Worm (Caenorhabditis elegans): ENCODE measurements around the gene K02F3.9.

The K02F3.9 gene

DNA sequence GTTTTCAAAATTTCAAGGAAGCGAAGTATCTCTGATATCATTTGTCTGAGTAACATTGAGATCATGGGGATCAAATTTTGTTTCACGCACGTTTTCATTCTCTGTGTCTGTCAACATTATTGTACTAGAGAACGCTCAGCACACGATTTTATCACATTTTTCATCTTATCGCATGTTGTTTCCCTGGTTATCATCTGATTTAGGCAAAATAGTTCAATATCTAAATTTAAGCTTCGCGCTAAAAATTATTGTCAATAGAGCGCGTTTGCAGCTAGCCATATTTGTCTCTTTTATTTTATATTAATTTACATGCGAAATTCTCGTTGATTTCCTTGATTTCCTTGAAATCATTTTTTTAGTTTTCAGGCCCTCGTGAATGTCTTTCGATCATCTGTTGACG lies 4.3 kb upstream of the K02F3.9 start, which contains the start of gene K02F3.2:
Gene K02F3.2, plus strand, starts transcription at position 357 of the 400 bp plus-strand sequence.
- TF ChIP-seq ztf-29 (GFP tag; IDR thresholded peaks at IDR 0.05): no peak
- TF ChIP-seq flt-1 (GFP tag; IDR thresholded peaks at IDR 0.05): no peak
- no peak for TF ChIP-seq klf-2 (GFP tag; conservative IDR thresholded peaks at IDR 0.05)
- no peak for TF ChIP-seq T22C8.4 (GFP tag; IDR thresholded peaks at IDR 0.05)
- no peak for TF ChIP-seq tab-1 (GFP tag; IDR thresholded peaks at IDR 0.05)
- TF ChIP-seq cog-1 (tag; optimal IDR thresholded peaks at IDR 0.05): no peak
- TF ChIP-seq med-1 (GFP tag; optimal IDR thresholded peaks at IDR 0.05; ENCODE audit: insufficient read depth): no peak
- no peak for TF ChIP-seq ref-1 (GFP tag; conservative IDR thresholded peaks at IDR 0.05)
- TF ChIP-seq ztf-23 (GFP tag; IDR thresholded peaks at IDR 0.05): no peak

DNA sequence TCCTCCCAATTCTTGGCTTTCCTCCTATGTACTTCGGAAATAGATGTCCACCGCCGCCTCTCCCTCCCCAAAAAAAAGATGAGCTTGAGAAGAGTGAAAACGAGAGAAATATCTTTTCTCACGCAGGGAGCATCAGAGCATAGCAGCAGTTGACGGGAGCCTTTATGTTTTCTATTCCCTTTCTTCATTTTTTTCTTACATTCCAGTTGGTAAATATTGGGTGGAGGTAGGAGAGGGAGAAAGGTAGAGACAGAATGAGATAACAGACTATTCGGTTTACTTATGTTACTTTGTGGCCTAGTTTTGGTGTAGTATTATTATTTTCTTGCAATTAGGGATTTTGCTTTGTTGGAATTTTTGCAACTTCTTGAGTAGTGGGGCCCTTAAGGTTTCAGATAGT lies 3.4 kb upstream of the K02F3.9 start:
- no peak for TF ChIP-seq ztf-29 (GFP tag; IDR thresholded peaks at IDR 0.05)
- no peak for TF ChIP-seq tab-1 (GFP tag; IDR thresholded peaks at IDR 0.05)
- TF ChIP-seq flt-1 (GFP tag; IDR thresholded peaks at IDR 0.05): no peak
- no peak for TF ChIP-seq T22C8.4 (GFP tag; IDR thresholded peaks at IDR 0.05)
- no peak for TF ChIP-seq ztf-23 (GFP tag; IDR thresholded peaks at IDR 0.05)
- no peak for TF ChIP-seq cog-1 (tag; optimal IDR thresholded peaks at IDR 0.05)
- no peak for TF ChIP-seq klf-2 (GFP tag; conservative IDR thresholded peaks at IDR 0.05)
- no peak for TF ChIP-seq med-1 (GFP tag; optimal IDR thresholded peaks at IDR 0.05; ENCODE audit: insufficient read depth)

DNA sequence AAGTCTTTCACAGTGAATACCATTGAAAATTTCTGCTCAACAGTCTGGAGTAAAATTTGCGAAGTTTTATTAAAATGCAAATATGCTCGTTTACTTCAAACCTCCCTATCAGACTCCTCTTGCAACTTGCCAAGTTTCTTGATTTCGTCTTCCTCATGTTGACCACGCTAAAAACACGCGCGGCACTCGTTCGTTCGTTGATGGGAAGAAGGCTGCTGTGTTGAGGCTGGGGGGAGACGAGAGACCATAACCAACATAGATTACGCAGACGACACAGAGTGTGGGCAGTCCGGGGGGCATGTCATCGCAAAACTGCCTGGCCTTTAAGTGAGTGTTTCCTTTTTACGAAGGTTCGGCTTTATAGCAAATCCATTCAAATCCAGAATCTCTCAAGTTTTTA lies 2.8 kb upstream of the K02F3.9 start:
- TF ChIP-seq med-1 (GFP tag; optimal IDR thresholded peaks at IDR 0.05; ENCODE audit: insufficient read depth): no peak
- no peak for TF ChIP-seq klf-2 (GFP tag; conservative IDR thresholded peaks at IDR 0.05)
- no peak for TF ChIP-seq tab-1 (GFP tag; IDR thresholded peaks at IDR 0.05)
- TF ChIP-seq ztf-29 (GFP tag; IDR thresholded peaks at IDR 0.05): no peak
- TF ChIP-seq ref-1 (GFP tag; conservative IDR thresholded peaks at IDR 0.05): no peak

DNA sequence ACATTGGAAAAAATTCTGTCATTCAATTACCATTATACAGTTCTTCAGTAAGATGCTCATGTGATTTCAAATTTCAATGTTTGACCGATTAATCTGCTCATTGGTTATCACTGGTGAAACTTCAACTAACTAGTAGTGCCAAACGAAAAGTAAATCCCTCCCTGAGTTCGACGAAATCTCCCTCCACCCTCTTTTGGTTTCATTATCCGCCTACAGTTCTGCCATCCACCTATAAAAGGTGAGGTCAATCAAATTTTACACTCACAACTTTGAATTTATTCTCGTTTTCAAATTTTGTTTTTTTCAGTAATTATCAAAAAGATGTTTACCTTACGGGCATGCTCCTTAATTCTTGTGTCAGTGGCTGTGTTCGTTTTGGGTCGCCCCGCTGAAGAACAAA lies 1.5 kb upstream of the K02F3.9 start, which contains the start of gene far-8:
Gene far-8, plus strand, starts transcription at position 301 of the 400 bp plus-strand sequence.
- TF ChIP-seq T22C8.4 (GFP tag; IDR thresholded peaks at IDR 0.05): no peak
- TF ChIP-seq ztf-23 (GFP tag; IDR thresholded peaks at IDR 0.05): no peak
- no peak for TF ChIP-seq tab-1 (GFP tag; IDR thresholded peaks at IDR 0.05)
- TF ChIP-seq klf-2 (GFP tag; conservative IDR thresholded peaks at IDR 0.05): no peak

DNA sequence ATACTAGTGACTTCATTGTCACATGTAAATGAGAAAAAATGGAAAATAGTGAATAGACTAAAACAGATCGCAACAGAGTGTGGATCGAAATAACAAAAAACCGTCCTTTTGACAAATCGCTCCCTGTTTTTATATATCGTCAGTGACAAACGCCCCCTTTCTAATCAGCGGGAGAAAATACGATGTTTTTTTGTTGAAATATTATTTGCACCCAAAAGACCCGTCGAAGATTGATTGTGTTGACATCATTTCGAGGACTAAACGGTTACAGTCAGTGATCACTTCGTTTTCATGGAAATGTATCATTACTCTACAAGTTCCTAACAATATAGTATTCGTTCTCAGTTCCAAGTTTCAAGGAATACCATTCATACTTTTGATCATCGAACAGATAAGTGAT lies 1.7 kb downstream of the K02F3.9 start, which contains the start of gene dos-3:
Gene dos-3, minus strand, starts transcription at position 101 of the 400 bp plus-strand sequence.
- TF ChIP-seq klf-2 (GFP tag; conservative IDR thresholded peaks at IDR 0.05): no peak
- no peak for TF ChIP-seq ztf-23 (GFP tag; IDR thresholded peaks at IDR 0.05)
- no peak for TF ChIP-seq med-1 (GFP tag; optimal IDR thresholded peaks at IDR 0.05; ENCODE audit: insufficient read depth)
- TF ChIP-seq tab-1 (GFP tag; IDR thresholded peaks at IDR 0.05): no peak
- no peak for TF ChIP-seq ztf-29 (GFP tag; IDR thresholded peaks at IDR 0.05)
- no peak for TF ChIP-seq flt-1 (GFP tag; IDR thresholded peaks at IDR 0.05)
- no peak for TF ChIP-seq ref-1 (GFP tag; conservative IDR thresholded peaks at IDR 0.05)
- TF ChIP-seq cog-1 (tag; optimal IDR thresholded peaks at IDR 0.05): no peak
- no peak for TF ChIP-seq T22C8.4 (GFP tag; IDR thresholded peaks at IDR 0.05)

DNA sequence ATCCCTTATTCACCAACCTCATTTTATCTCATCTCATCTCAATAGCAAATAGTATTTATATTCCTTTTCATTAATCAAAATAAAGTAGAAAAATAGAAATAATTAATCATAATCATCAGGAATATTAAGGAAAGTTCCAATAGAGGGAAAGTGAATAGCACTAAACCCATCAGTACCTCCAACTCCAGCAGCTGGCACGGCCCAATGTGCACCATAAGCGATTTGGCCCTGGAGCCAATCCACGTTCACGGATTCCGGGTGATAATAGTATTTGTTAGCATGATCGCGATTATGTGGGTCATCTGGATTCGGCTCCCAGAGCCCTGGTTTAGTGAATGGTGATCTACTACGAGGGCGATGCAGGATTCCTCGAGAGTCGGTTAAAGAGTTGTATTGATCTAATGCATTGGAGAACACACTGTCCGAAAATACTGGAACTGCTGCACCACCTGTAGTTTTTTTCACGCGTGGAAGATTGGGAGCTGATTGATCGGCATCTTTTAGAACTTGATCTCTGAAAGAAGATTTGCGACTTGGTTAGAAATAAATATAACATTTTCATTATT lies 5.4 kb downstream of the K02F3.9 start:
- TF ChIP-seq T22C8.4 (GFP tag; IDR thresholded peaks at IDR 0.05) (peak; percentile 49; the same call in 1 of the 2 replicates), ztf-23 (GFP tag; IDR thresholded peaks at IDR 0.05) (peak; percentile 78; the same call in 1 of the 2 replicates), ref-1 (GFP tag; conservative IDR thresholded peaks at IDR 0.05) (no peak; the same call in 1 of the 2 replicates), cog-1 (tag; optimal IDR thresholded peaks at IDR 0.05) (no peak), klf-2 (GFP tag; conservative IDR thresholded peaks at IDR 0.05) (0 out of 2 replicates have a peak, but pooled peaks have one; percentile 9), med-1 (GFP tag; optimal IDR thresholded peaks at IDR 0.05; ENCODE audit: insufficient read depth) (no peak), ztf-29 (GFP tag; IDR thresholded peaks at IDR 0.05) (peak; percentile 38; the same call in 1 of the 2 replicates), tab-1 (GFP tag; IDR thresholded peaks at IDR 0.05) (peak; percentile 72; the same call in 1 of the 2 replicates), flt-1 (GFP tag; IDR thresholded peaks at IDR 0.05) (peak; percentile 93)

DNA sequence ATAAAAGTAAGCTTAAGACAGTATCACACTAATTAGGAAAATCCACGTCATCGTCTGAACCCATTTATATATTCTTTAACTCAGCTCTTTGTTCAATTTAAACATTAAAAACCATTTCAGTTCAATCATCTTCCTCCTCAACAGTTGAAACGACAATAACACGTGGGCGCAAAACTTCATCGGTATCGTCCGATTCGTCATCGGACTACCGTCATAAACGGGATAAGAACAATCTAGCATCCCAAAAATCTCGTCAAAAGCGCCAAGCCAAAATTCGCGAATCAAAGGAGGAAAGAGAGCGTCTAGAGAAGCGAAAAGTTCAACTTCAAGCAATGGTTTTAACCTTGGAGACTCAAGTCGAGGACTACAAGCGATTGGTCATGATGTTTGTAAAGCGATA lies 6.0 kb downstream of the K02F3.9 start:
- no peak for TF ChIP-seq cog-1 (tag; optimal IDR thresholded peaks at IDR 0.05)
- TF ChIP-seq klf-2 (GFP tag; conservative IDR thresholded peaks at IDR 0.05): no peak
- no peak for TF ChIP-seq ztf-29 (GFP tag; IDR thresholded peaks at IDR 0.05)
- TF ChIP-seq med-1 (GFP tag; optimal IDR thresholded peaks at IDR 0.05; ENCODE audit: insufficient read depth): no peak
- no peak for TF ChIP-seq tab-1 (GFP tag; IDR thresholded peaks at IDR 0.05)
- no peak for TF ChIP-seq ztf-23 (GFP tag; IDR thresholded peaks at IDR 0.05)
- no peak for TF ChIP-seq ref-1 (GFP tag; conservative IDR thresholded peaks at IDR 0.05)
- no peak for TF ChIP-seq T22C8.4 (GFP tag; IDR thresholded peaks at IDR 0.05)
- no peak for TF ChIP-seq flt-1 (GFP tag; IDR thresholded peaks at IDR 0.05)

DNA sequence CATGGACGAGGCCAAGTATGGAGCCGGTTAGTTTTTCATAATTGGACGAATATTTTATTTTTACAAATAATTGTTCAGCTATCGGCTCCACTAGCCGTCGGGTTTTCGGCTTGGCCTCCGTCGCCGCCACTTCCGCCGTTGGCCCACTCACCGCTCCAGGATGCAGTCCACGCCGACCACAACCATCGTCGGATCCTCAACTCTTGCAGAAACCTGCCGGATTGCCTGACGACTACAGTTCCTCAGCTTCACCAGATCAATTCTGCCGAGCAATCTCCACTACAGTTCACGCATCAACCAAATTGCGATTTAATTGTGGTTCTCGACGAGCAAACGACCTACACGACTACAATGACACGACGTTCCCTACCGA lies 6.7 kb downstream of the K02F3.9 start:
- TF ChIP-seq med-1 (GFP tag; optimal IDR thresholded peaks at IDR 0.05; ENCODE audit: insufficient read depth) (no peak), ztf-23 (GFP tag; IDR thresholded peaks at IDR 0.05) (no peak), ztf-29 (GFP tag; IDR thresholded peaks at IDR 0.05) (peak; percentile 30; the same call in 1 of the 2 replicates), tab-1 (GFP tag; IDR thresholded peaks at IDR 0.05) (no peak), flt-1 (GFP tag; IDR thresholded peaks at IDR 0.05) (peak; percentile 66; the same call in 1 of the 2 replicates), T22C8.4 (GFP tag; IDR thresholded peaks at IDR 0.05) (no peak), cog-1 (tag; optimal IDR thresholded peaks at IDR 0.05) (no peak)

DNA sequence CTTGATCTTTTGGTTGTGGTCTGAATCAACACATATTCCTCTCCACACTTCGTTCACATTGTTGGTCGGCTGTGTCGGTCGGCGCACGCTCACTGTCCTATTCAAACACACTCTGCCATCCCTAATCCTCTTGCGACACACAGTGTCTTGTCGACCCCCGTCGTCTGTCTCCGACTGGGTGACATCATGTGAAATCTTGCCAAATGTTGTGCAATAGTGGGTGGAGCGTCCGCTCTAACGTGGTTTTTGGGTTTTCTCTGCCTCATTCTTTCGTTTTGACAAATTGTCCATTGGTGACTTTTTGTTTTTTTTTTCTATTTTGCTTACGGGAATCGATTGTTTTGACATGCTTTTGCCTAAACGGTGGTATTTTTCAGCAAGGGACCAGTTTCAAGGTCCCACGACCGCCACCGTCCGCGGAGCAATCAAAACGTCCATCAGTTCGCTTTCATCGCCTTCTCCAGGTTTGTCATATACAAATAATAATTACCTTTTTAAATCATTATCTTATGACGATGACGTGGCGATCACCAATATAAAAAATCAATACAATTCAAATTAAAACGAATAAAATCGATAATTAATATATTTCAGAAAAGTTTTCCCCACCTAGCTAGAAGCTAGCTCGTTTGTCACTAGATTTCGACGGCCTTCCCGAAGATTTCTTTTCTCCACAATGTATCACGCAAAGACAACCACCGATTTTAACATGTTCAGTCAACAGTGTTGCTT lies 7.3 kb downstream of the K02F3.9 start:
- no peak for TF ChIP-seq klf-2 (GFP tag; conservative IDR thresholded peaks at IDR 0.05)
- TF ChIP-seq med-1 (GFP tag; optimal IDR thresholded peaks at IDR 0.05; ENCODE audit: insufficient read depth): no peak
- TF ChIP-seq ref-1 (GFP tag; conservative IDR thresholded peaks at IDR 0.05): no peak
- TF ChIP-seq T22C8.4 (GFP tag; IDR thresholded peaks at IDR 0.05): peak; percentile 57; the same call in 1 of the 2 replicates
- TF ChIP-seq flt-1 (GFP tag; IDR thresholded peaks at IDR 0.05): peak; percentile 78
- TF ChIP-seq cog-1 (tag; optimal IDR thresholded peaks at IDR 0.05): peak; percentile 85
- TF ChIP-seq tab-1 (GFP tag; IDR thresholded peaks at IDR 0.05): no peak
- TF ChIP-seq ztf-23 (GFP tag; IDR thresholded peaks at IDR 0.05): no peak

Measured in whole organism, midembryonic.